Fruit fly (Drosophila melanogaster) whole organism, embryonic: ENCODE measurements around the gene CG31882.

Source experiments
- Aef1 ChIP-seq: fragments of 200-800 bp; sonication (Bioruptor generic); IDR thresholded peaks from 3 replicates; pipeline ENCODE4 v1.3.6; 2022; ENCODE audit warnings: missing biosample characterization, missing genetic modification characterization
- Atf6 ChIP-seq: fragments of 200-800 bp; sonication (Bioruptor generic); IDR thresholded peaks from 2 replicates; pipeline ENCODE4 v1.3.6; 2022; ENCODE audit warnings: missing biosample characterization, missing genetic modification characterization
- Bgb ChIP-seq: fragments of 200-800 bp; sonication (Bioruptor generic); IDR thresholded peaks from 2 replicates; pipeline ENCODE4 v1.3.6; 2022; ENCODE audit warnings: missing biosample characterization, missing genetic modification characterization; ENCODE audit not compliant: partially characterized antibody
- CG1024 ChIP-seq: fragments of 200-800 bp; sonication (Bioruptor generic); IDR thresholded peaks from 2 replicates; pipeline ENCODE4 v1.3.6; 2022; ENCODE audit warnings: missing biosample characterization, missing genetic modification characterization
- CG10543 ChIP-seq: fragments of 200-800 bp; sonication (Bioruptor generic); optimal IDR thresholded peaks from 3 replicates; lab custom pipeline; 2017; ENCODE audit warnings: missing biosample characterization, mild to moderate bottlenecking, missing genetic modification characterization, moderate library complexity
- CG10959 ChIP-seq: fragments of 200-800 bp; sonication (Bioruptor generic); IDR thresholded peaks from 2 replicates; pipeline ENCODE4 v1.3.6; 2022; ENCODE audit warnings: missing biosample characterization, missing genetic modification characterization
- CG10979 ChIP-seq: fragments of 200-800 bp; sonication (Bioruptor generic); optimal IDR thresholded peaks from 2 replicates; lab custom pipeline; 2018; ENCODE audit warnings: missing biosample characterization, mild to moderate bottlenecking, missing genetic modification characterization, moderate library complexity
- CG11723 ChIP-seq: fragments of 200-800 bp; sonication (Bioruptor generic); optimal IDR thresholded peaks from 2 replicates; lab custom pipeline; 2017; ENCODE audit warnings: missing biosample characterization, mild to moderate bottlenecking, missing genetic modification characterization
- CG12299 ChIP-seq: fragments of 200-800 bp; sonication (Bioruptor generic); optimal IDR thresholded peaks from 2 replicates; lab custom pipeline; 2018; ENCODE audit warnings: missing biosample characterization, mild to moderate bottlenecking, missing genetic modification characterization
- CG15269 ChIP-seq: fragments of 200-800 bp; sonication (Bioruptor generic); optimal IDR thresholded peaks from 2 replicates; lab custom pipeline; 2018; ENCODE audit warnings: missing biosample characterization, mild to moderate bottlenecking, missing genetic modification characterization, moderate library complexity
- CG1603 ChIP-seq: fragments of 200-800 bp; sonication (Bioruptor generic); optimal IDR thresholded peaks from 2 replicates; lab custom pipeline; 2019; ENCODE audit warnings: missing biosample characterization, mild to moderate bottlenecking, missing genetic modification characterization, moderate library complexity
- CG17829 ChIP-seq: fragments of 200-800 bp; optimal IDR thresholded peaks from 2 replicates; lab custom pipeline; 2019; ENCODE audit warnings: missing biosample characterization, mild to moderate bottlenecking, missing genetic modification characterization, moderate library complexity
- CG18764 ChIP-seq: fragments of 200-800 bp; sonication (Bioruptor generic); optimal IDR thresholded peaks from 3 replicates; lab custom pipeline; 2016; ENCODE audit warnings: missing biosample characterization, missing genetic modification characterization
- CG2116 ChIP-seq: fragments of 200-800 bp; sonication (Bioruptor generic); optimal IDR thresholded peaks from 3 replicates; lab custom pipeline; 2018; ENCODE audit warnings: missing biosample characterization, mild to moderate bottlenecking, missing genetic modification characterization
- CG34376 ChIP-seq: fragments of 200-800 bp; sonication (Bioruptor generic); optimal IDR thresholded peaks from 2 replicates; lab custom pipeline; 2018; ENCODE audit warnings: missing biosample characterization, mild to moderate bottlenecking, missing genetic modification characterization
- CG43689 ChIP-seq: fragments of 200-800 bp; sonication (Bioruptor generic); IDR thresholded peaks from 2 replicates; pipeline ENCODE4 v1.3.6; 2022; ENCODE audit warnings: missing biosample characterization, missing genetic modification characterization
- CG4854 ChIP-seq: fragments of 200-800 bp; sonication (Bioruptor generic); optimal IDR thresholded peaks from 2 replicates; lab custom pipeline; 2016; ENCODE audit warnings: missing biosample characterization, missing genetic modification characterization, inconsistent platforms
- CG6791 ChIP-seq: fragments of 200-800 bp; sonication (Bioruptor generic); IDR thresholded peaks from 3 replicates; pipeline ENCODE4 v1.3.6; 2022; ENCODE audit warnings: missing biosample characterization, missing genetic modification characterization; ENCODE audit not compliant: partially characterized antibody
- CG7271 ChIP-seq: fragments of 200-800 bp; sonication (Bioruptor generic); optimal IDR thresholded peaks from 2 replicates; lab custom pipeline; 2018; ENCODE audit warnings: missing biosample characterization, mild to moderate bottlenecking, missing genetic modification characterization, moderate library complexity
- CG7556 ChIP-seq: fragments of 200-800 bp; sonication (Bioruptor generic); optimal IDR thresholded peaks from 2 replicates; lab custom pipeline; 2017; ENCODE audit warnings: missing biosample characterization, mild to moderate bottlenecking, missing genetic modification characterization
- CG8924 ChIP-seq: fragments of 200-800 bp; optimal IDR thresholded peaks from 3 replicates; lab custom pipeline; 2019; ENCODE audit warnings: missing biosample characterization, mild to moderate bottlenecking, missing genetic modification characterization, moderate library complexity
- Camta ChIP-seq: fragments of 200-800 bp; sonication (Bioruptor generic); optimal IDR thresholded peaks from 2 replicates; lab custom pipeline; 2016; ENCODE audit warnings: missing biosample characterization, missing genetic modification characterization
- Ets65A ChIP-seq: fragments of 200-800 bp; sonication (Bioruptor generic); peaks from one replicate; lab custom pipeline; 2016; ENCODE audit warnings: missing biosample characterization, missing genetic modification characterization
- HLH3B ChIP-seq: fragments of 200-800 bp; sonication (Bioruptor generic); IDR thresholded peaks from 2 replicates; pipeline ENCODE4 v1.3.6; 2022; ENCODE audit warnings: missing biosample characterization, missing genetic modification characterization
- Lpt ChIP-seq: fragments of >200 bp; optimal IDR thresholded peaks from 2 replicates; lab custom pipeline; 2018; ENCODE audit warnings: missing biosample characterization, missing genetic modification characterization
- Med ChIP-seq: fragments of 200-800 bp; sonication (Bioruptor generic); peaks from one replicate; lab custom pipeline; 2016; ENCODE audit warnings: missing biosample characterization, missing genetic modification characterization, mild to moderate bottlenecking, inconsistent platforms, moderate library complexity
- Poxn ChIP-seq: fragments of 200-800 bp; sonication (Bioruptor generic); IDR thresholded peaks from 2 replicates; pipeline ENCODE4 v1.3.6; 2022; ENCODE audit warnings: missing biosample characterization, missing genetic modification characterization
- Sox100B ChIP-seq: fragments of 200-800 bp; sonication (Bioruptor generic); optimal IDR thresholded peaks from 3 replicates; lab custom pipeline; 2018; ENCODE audit warnings: missing biosample characterization, mild to moderate bottlenecking, missing genetic modification characterization
- al ChIP-seq: fragments of 200-800 bp; sonication (Bioruptor generic); IDR thresholded peaks from 2 replicates; pipeline ENCODE4 v1.3.6; 2022; ENCODE audit warnings: missing biosample characterization, missing genetic modification characterization
- corto ChIP-seq: fragments of 200-800 bp; sonication (Bioruptor generic); optimal IDR thresholded peaks from 2 replicates; lab custom pipeline; 2016; ENCODE audit warnings: missing biosample characterization, mild to moderate bottlenecking, missing genetic modification characterization, moderate library complexity
- dpn ChIP-seq, 2 experiments: fragments of 200-800 bp; sonication (Bioruptor generic); optimal IDR thresholded peaks; 3 replicates each; lab custom pipeline; 2016; ENCODE audit warnings: missing biosample characterization in 2 of 2, missing genetic modification characterization in 2 of 2
- ems ChIP-seq: fragments of 200-800 bp; sonication (Bioruptor generic); optimal IDR thresholded peaks from 3 replicates; lab custom pipeline; 2016; ENCODE audit warnings: missing biosample characterization, missing genetic modification characterization
- exex ChIP-seq: fragments of 200-800 bp; sonication (Bioruptor generic); optimal IDR thresholded peaks from 4 replicates; lab custom pipeline; 2018; ENCODE audit warnings: missing biosample characterization, mild to moderate bottlenecking, missing genetic modification characterization, moderate library complexity
- fd3F ChIP-seq: fragments of 200-800 bp; sonication (Bioruptor generic); optimal IDR thresholded peaks from 2 replicates; lab custom pipeline; 2018; ENCODE audit warnings: missing biosample characterization, mild to moderate bottlenecking, missing genetic modification characterization, moderate library complexity
- grn ChIP-seq: fragments of 200-800 bp; sonication (Bioruptor generic); optimal IDR thresholded peaks from 3 replicates; lab custom pipeline; 2017; ENCODE audit warnings: missing biosample characterization, missing genetic modification characterization
- gro ChIP-seq: fragments of 200-800 bp; sonication (Bioruptor generic); optimal IDR thresholded peaks from 2 replicates; lab custom pipeline; 2016; ENCODE audit warnings: missing biosample characterization, missing genetic modification characterization
- ind ChIP-seq: fragments of 200-800 bp; sonication (Bioruptor generic); optimal IDR thresholded peaks from 3 replicates; lab custom pipeline; 2016; ENCODE audit warnings: missing biosample characterization, missing genetic modification characterization
- insv ChIP-seq, 2 experiments: fragments of 200-800 bp; sonication (Bioruptor generic); optimal IDR thresholded peaks; 3 replicates each; lab custom pipeline; 2016 to 2018; ENCODE audit warnings: missing biosample characterization in 2 of 2, missing genetic modification characterization in 2 of 2
- klu ChIP-seq: fragments of 200-800 bp; sonication (Bioruptor generic); IDR thresholded peaks from 2 replicates; pipeline ENCODE4 v1.3.6; 2022; ENCODE audit warnings: missing biosample characterization, missing genetic modification characterization
- knrl ChIP-seq: fragments of 200-800 bp; sonication (Bioruptor generic); IDR thresholded peaks from 3 replicates; pipeline ENCODE4 v1.3.6; 2022; ENCODE audit warnings: missing biosample characterization, missing genetic modification characterization; ENCODE audit not compliant: partially characterized antibody
- mirr ChIP-seq: fragments of 200-800 bp; sonication (Bioruptor generic); optimal IDR thresholded peaks from 3 replicates; lab custom pipeline; 2018; ENCODE audit warnings: missing biosample characterization, mild to moderate bottlenecking, missing genetic modification characterization
- mld ChIP-seq: fragments of 200-800 bp; sonication (Bioruptor generic); IDR thresholded peaks from 3 replicates; pipeline ENCODE4 v1.3.6; 2022; ENCODE audit warnings: missing biosample characterization, missing genetic modification characterization; ENCODE audit not compliant: partially characterized antibody
- nau ChIP-seq: fragments of 200-800 bp; sonication (Bioruptor generic); optimal IDR thresholded peaks from 3 replicates; lab custom pipeline; 2017; ENCODE audit warnings: missing biosample characterization, mild to moderate bottlenecking, missing genetic modification characterization, missing genetic modification reagents
- ssp ChIP-seq: fragments of 200-800 bp; sonication (Bioruptor generic); IDR thresholded peaks from 2 replicates; pipeline ENCODE4 v1.3.6; 2022; ENCODE audit warnings: missing biosample characterization, missing genetic modification characterization
- sug ChIP-seq: fragments of 200-800 bp; optimal IDR thresholded peaks from 2 replicates; lab custom pipeline; 2019; ENCODE audit warnings: missing biosample characterization, mild to moderate bottlenecking, missing genetic modification characterization, moderate library complexity
- ttk ChIP-seq: fragments of 200-800 bp; sonication (Bioruptor generic); IDR thresholded peaks from 2 replicates; pipeline ENCODE4 v2.1.2; 2022; ENCODE audit warnings: missing biosample characterization, missing genetic modification characterization
- unpg ChIP-seq: fragments of 200-800 bp; sonication (Bioruptor generic); optimal IDR thresholded peaks from 3 replicates; lab custom pipeline; 2018; ENCODE audit warnings: missing biosample characterization, mild to moderate bottlenecking, missing genetic modification characterization, moderate library complexity
- wor ChIP-seq: fragments of 200-800 bp; sonication (Bioruptor generic); IDR thresholded peaks from 2 replicates; pipeline ENCODE4 v1.3.6; 2022; ENCODE audit warnings: missing biosample characterization, missing genetic modification characterization
- zfh1 ChIP-seq: fragments of 200-800 bp; sonication (Bioruptor generic); IDR thresholded peaks from 3 replicates; pipeline ENCODE4 v1.3.6; 2022; ENCODE audit warnings: missing biosample characterization, missing genetic modification characterization

Gene CG31882

dm6 chr2L:9615561-9615960 is 9.5 kb downstream of the CG31882 start:
- TF ChIP-seq Lpt (GFP tag; lab: Kevin White, UChicago) (no peak), Bgb (GFP tag; lab: Robert Waterston, UW) (peak; percentile 6; the same call in 1 of the 2 replicates), Med (GFP tag; lab: Kevin White, UChicago) (peak; percentile 65), zfh1 (GFP tag; lab: Robert Waterston, UW) (no peak), nau (GFP tag; lab: Kevin White, UChicago) (no peak), HLH3B (no peak)
- TF ChIP-seq, all 482 proteins: peak for 2

dm6 chr2L:9614674-9615258 is 10.3 kb downstream of the CG31882 start:
- TF ChIP-seq fd3F (GFP tag; lab: Kevin White, UChicago) (no peak), Camta (GFP tag; lab: Kevin White, UChicago) (no peak), insv (GFP tag; optimal IDR thresholded peaks at IDR 0.05; lab: Kevin White, UChicago) (no peak), mirr (GFP tag; lab: Kevin White, UChicago) (peak; percentile 77), Ets65A (GFP tag; lab: Kevin White, UChicago) (no peak), mld (GFP tag; lab: Robert Waterston, UW) (no peak), CG18764 (GFP tag; lab: Kevin White, UChicago) (no peak), CG6791 (GFP tag; lab: Robert Waterston, UW) (no peak), wor (GFP tag; lab: Robert Waterston, UW) (no peak), klu (GFP tag; lab: Robert Waterston, UW) (no peak), CG2116 (no peak), CG7271 (no peak), CG7556 (GFP tag; lab: Kevin White, UChicago) (no peak), CG15269 (tag; lab: Kevin White, UChicago) (no peak), CG10979 (tag; lab: Kevin White, UChicago) (no peak), CG43689 (no peak), ind (no peak), CG1603 (tag; lab: Kevin White, UChicago) (peak; percentile 3), exex (tag; lab: Kevin White, UChicago) (peak; percentile 76), dpn (GFP tag; optimal IDR thresholded peaks at IDR 0.05; lab: Kevin White, UChicago) (no peak), CG12299 (tag; lab: Kevin White, UChicago) (no peak), CG11723 (no peak), CG1024 (GFP tag; lab: Robert Waterston, UW) (no peak), sug (peak; percentile 83), corto (GFP tag; lab: Kevin White, UChicago) (no peak), ssp (no peak), Atf6 (GFP tag; lab: Robert Waterston, UW) (0 out of 2 replicates have a peak, but pooled peaks have one; percentile 10), Aef1 (GFP tag; lab: Robert Waterston, UW) (no peak), ttk (GFP tag; lab: Robert Waterston, UW) (no peak), knrl (GFP tag; lab: Robert Waterston, UW) (no peak), unpg (GFP tag; lab: Kevin White, UChicago) (no peak), CG10543 (GFP tag; lab: Kevin White, UChicago) (peak; percentile 57), Poxn (GFP tag; lab: Robert Waterston, UW) (no peak), grn (GFP tag; lab: Kevin White, UChicago) (peak; percentile 58), al (GFP tag; lab: Robert Waterston, UW) (no peak), HLH3B (no peak), gro (no peak), Sox100B (GFP tag; lab: Kevin White, UChicago) (no peak), CG4854 (no peak), ems (GFP tag; lab: Kevin White, UChicago) (no peak), CG10959 (no peak), CG34376 (GFP tag; lab: Kevin White, UChicago) (peak; percentile 57), CG17829 (tag; lab: Kevin White, UChicago) (no peak), CG8924 (tag; lab: Kevin White, UChicago) (no peak)
